Worm (Caenorhabditis elegans) whole organism, young adult: Measurements from ENCODE around the gene T09F3.5.

Experiments used
- C17E4.6 ChIP-seq: fragments of 200-800 bp; sonication (Bioruptor generic); IDR thresholded peaks from 2 replicates; pipeline ENCODE4 v1.3.6; 2022; ENCODE audit warnings: missing genetic modification reagents, missing genetic modification characterization, missing compliant biosample characterization
- D2030.7 ChIP-seq: fragments of 200-800 bp; sonication (Bioruptor generic); IDR thresholded peaks from 2 replicates; pipeline ENCODE4 v1.3.6; 2022; ENCODE audit warnings: missing genetic modification reagents, missing genetic modification characterization, missing compliant biosample characterization
- F23B12.7 ChIP-seq: sonication (generic microtip); optimal IDR thresholded peaks from 2 replicates; lab custom pipeline; 2017; ENCODE audit warnings: missing genetic modification characterization, mild to moderate bottlenecking, missing compliant biosample characterization, antibody characterized with exemption, moderate library complexity; ENCODE audit not compliant: insufficient read depth
- F33H1.4 ChIP-seq: fragments of 200-800 bp; sonication (Bioruptor generic); IDR thresholded peaks from 2 replicates; pipeline ENCODE4 v1.3.6; 2022; ENCODE audit warnings: missing genetic modification reagents, missing genetic modification characterization, missing compliant biosample characterization
- F49E8.2 ChIP-seq: sonication (generic microtip); optimal IDR thresholded peaks from 3 replicates; lab custom pipeline; 2017; ENCODE audit warnings: missing genetic modification characterization, mild to moderate bottlenecking, missing compliant biosample characterization, antibody characterized with exemption, moderate library complexity; ENCODE audit not compliant: insufficient read depth
- F57A8.1 ChIP-seq: fragments of 200-800 bp; sonication (Bioruptor generic); optimal IDR thresholded peaks from 2 replicates; lab custom pipeline; 2018; ENCODE audit warnings: mild to moderate bottlenecking, missing genetic modification characterization, moderate library complexity, missing compliant biosample characterization
- K11D2.4 ChIP-seq: fragments of 200-800 bp; sonication (Bioruptor generic); IDR thresholded peaks from 2 replicates; pipeline ENCODE4 v1.3.6; 2022; ENCODE audit warnings: missing genetic modification reagents, missing genetic modification characterization, missing compliant biosample characterization
- K12H6.12 ChIP-seq: fragments of 200-800 bp; sonication (Bioruptor generic); optimal IDR thresholded peaks from 2 replicates; lab custom pipeline; 2018; ENCODE audit warnings: mild to moderate bottlenecking, missing genetic modification characterization, missing compliant biosample characterization
- T26A5.8 ChIP-seq: sonication (generic microtip); optimal IDR thresholded peaks from 2 replicates; lab custom pipeline; 2016; ENCODE audit warnings: missing genetic modification characterization, missing compliant biosample characterization
- Y53F4B.3 ChIP-seq: fragments of 200-800 bp; sonication (Bioruptor generic); IDR thresholded peaks from 2 replicates; pipeline ENCODE4 v1.3.6; 2022; ENCODE audit warnings: missing genetic modification reagents, missing genetic modification characterization, missing compliant biosample characterization
- Y95B8A.8 ChIP-seq: fragments of 200-800 bp; sonication (Bioruptor generic); IDR thresholded peaks from 2 replicates; pipeline ENCODE4 v1.3.6; 2022; ENCODE audit warnings: missing genetic modification reagents, missing genetic modification characterization, missing compliant biosample characterization
- akir-1 ChIP-seq: fragments of 200-800 bp; sonication (Bioruptor generic); optimal IDR thresholded peaks from 2 replicates; lab custom pipeline; 2018; ENCODE audit warnings: mild to moderate bottlenecking, missing genetic modification characterization, moderate library complexity, missing compliant biosample characterization
- ama-1 ChIP-seq, 3 experiments: fragments of 150-350 bp in 1 of 3; sonication (generic microtip) in 2 of 3; optimal IDR thresholded peaks; 2 replicates each; lab custom pipeline; 2014 to 2018; ENCODE audit warnings: missing biosample characterization in 2 of 3, missing genetic modification characterization in 2 of 3, missing genetic modification reagents in 2 of 3
- ccch-3 ChIP-seq: fragments of 200-800 bp; sonication (Bioruptor generic); optimal IDR thresholded peaks from 2 replicates; lab custom pipeline; 2018; ENCODE audit warnings: mild to moderate bottlenecking, missing genetic modification characterization, missing compliant biosample characterization
- cebp-2 ChIP-seq: fragments of 200-800 bp; sonication (Bioruptor generic); IDR thresholded peaks from 2 replicates; pipeline ENCODE4 v1.3.6; 2022; ENCODE audit warnings: missing genetic modification characterization, missing compliant biosample characterization
- ceh-40 ChIP-seq: fragments of 200-800 bp; sonication (Bioruptor generic); IDR thresholded peaks from 2 replicates; pipeline ENCODE4 v1.3.6; 2022; ENCODE audit warnings: missing genetic modification characterization, missing compliant biosample characterization
- ceh-79 ChIP-seq: sonication (generic microtip); optimal IDR thresholded peaks from 2 replicates; lab custom pipeline; 2017; ENCODE audit warnings: mild to moderate bottlenecking, missing genetic modification characterization, missing compliant biosample characterization
- ceh-91 ChIP-seq: fragments of 200-800 bp; sonication (Bioruptor generic); IDR thresholded peaks from 2 replicates; pipeline ENCODE4 v1.3.6; 2022; ENCODE audit warnings: missing genetic modification reagents, missing genetic modification characterization, missing compliant biosample characterization
- chd-7 ChIP-seq: sonication (generic microtip); optimal IDR thresholded peaks from 2 replicates; lab custom pipeline; 2016; ENCODE audit warnings: mild to moderate bottlenecking, missing genetic modification characterization, moderate library complexity, missing compliant biosample characterization
- die-1 ChIP-seq: sonication (generic microtip); optimal IDR thresholded peaks from 2 replicates; lab custom pipeline; 2016; ENCODE audit warnings: missing genotype, mild to moderate bottlenecking, missing genetic modification characterization, missing compliant biosample characterization
- efl-1 ChIP-seq: fragments of 150-350 bp; optimal IDR thresholded peaks from 2 replicates; lab custom pipeline; 2014; ENCODE audit warnings: missing biosample characterization, missing genetic modification reagents, missing genetic modification characterization
- egl-44 ChIP-seq: fragments of 200-800 bp; sonication (Bioruptor generic); IDR thresholded peaks from 2 replicates; pipeline ENCODE4 v1.3.6; 2022; ENCODE audit warnings: missing genetic modification reagents, missing genetic modification characterization, missing compliant biosample characterization
- ekl-4 ChIP-seq: fragments of 200-800 bp; sonication (Bioruptor generic); IDR thresholded peaks from 2 replicates; pipeline ENCODE4 v1.3.6; 2022; ENCODE audit warnings: missing genetic modification reagents, missing genetic modification characterization, missing compliant biosample characterization
- fkh-3 ChIP-seq: sonication (generic microtip); optimal IDR thresholded peaks from 2 replicates; lab custom pipeline; 2016; ENCODE audit warnings: mild to moderate bottlenecking, missing genetic modification characterization, missing compliant biosample characterization
- gei-17 ChIP-seq: fragments of 200-800 bp; sonication (Bioruptor generic); optimal IDR thresholded peaks from 2 replicates; lab custom pipeline; 2018; ENCODE audit warnings: mild to moderate bottlenecking, missing genetic modification characterization, missing compliant biosample characterization
- let-526 ChIP-seq: fragments of 200-800 bp; sonication (Bioruptor generic); IDR thresholded peaks from 2 replicates; pipeline ENCODE4 v1.3.6; 2022; ENCODE audit warnings: missing genetic modification reagents, missing genetic modification characterization, missing compliant biosample characterization
- lin-26 ChIP-seq: fragments of 200-800 bp; sonication (Bioruptor generic); IDR thresholded peaks from 2 replicates; pipeline ENCODE4 v1.3.6; 2022; ENCODE audit warnings: missing genetic modification reagents, missing genetic modification characterization, missing compliant biosample characterization
- lin-40 ChIP-seq: sonication (generic microtip); optimal IDR thresholded peaks from 2 replicates; lab custom pipeline; 2016; ENCODE audit warnings: missing genetic modification characterization, mild to moderate bottlenecking, missing compliant biosample characterization, missing genotype, missing genetic modification reagents
- lin-54 ChIP-seq: fragments of 200-800 bp; sonication (Bioruptor generic); optimal IDR thresholded peaks from 2 replicates; lab custom pipeline; 2018; ENCODE audit warnings: mild to moderate bottlenecking, missing genetic modification characterization, missing compliant biosample characterization
- madf-3 ChIP-seq: fragments of 200-800 bp; sonication (Bioruptor generic); IDR thresholded peaks from 2 replicates; pipeline ENCODE4 v1.3.6; 2022; ENCODE audit warnings: missing genetic modification reagents, missing genetic modification characterization, missing compliant biosample characterization
- madf-6 ChIP-seq: fragments of 200-800 bp; sonication (Bioruptor generic); IDR thresholded peaks from 2 replicates; pipeline ENCODE4 v1.3.6; 2022; ENCODE audit warnings: missing genetic modification reagents, missing genetic modification characterization, missing compliant biosample characterization
- mcd-1 ChIP-seq: fragments of 200-800 bp; sonication (Bioruptor generic); IDR thresholded peaks from 2 replicates; pipeline ENCODE4 v1.3.6; 2022; ENCODE audit warnings: missing genetic modification reagents, missing genetic modification characterization, missing compliant biosample characterization
- nfya-1 ChIP-seq: sonication (generic microtip); optimal IDR thresholded peaks from 2 replicates; lab custom pipeline; 2017; ENCODE audit warnings: antibody characterized with exemption, missing compliant biosample characterization, missing genetic modification characterization, borderline replicate concordance; ENCODE audit not compliant: insufficient read depth
- nfya-2 ChIP-seq: fragments of 200-800 bp; sonication (Bioruptor generic); IDR thresholded peaks from 2 replicates; pipeline ENCODE4 v1.3.6; 2022; ENCODE audit warnings: missing genetic modification reagents, missing genetic modification characterization, missing compliant biosample characterization
- nhr-27 ChIP-seq: fragments of 200-800 bp; sonication (Bioruptor generic); optimal IDR thresholded peaks from 2 replicates; lab custom pipeline; 2018; ENCODE audit warnings: mild to moderate bottlenecking, missing genetic modification characterization, moderate library complexity, missing compliant biosample characterization
- nhr-80 ChIP-seq: sonication (generic microtip); optimal IDR thresholded peaks from 2 replicates; lab custom pipeline; 2016; ENCODE audit warnings: missing genetic modification characterization, missing compliant biosample characterization
- pha-4 ChIP-seq: fragments of 150-350 bp; sonication (generic microtip); optimal IDR thresholded peaks from 2 replicates; lab custom pipeline; 2014; ENCODE audit warnings: missing biosample characterization, missing genetic modification reagents, missing genetic modification characterization
- rcor-1 ChIP-seq: fragments of 200-800 bp; sonication (Bioruptor generic); IDR thresholded peaks from 2 replicates; pipeline ENCODE4 v1.3.6; 2022; ENCODE audit warnings: missing genetic modification reagents, missing genetic modification characterization, missing compliant biosample characterization
- sdz-38 ChIP-seq: sonication (generic microtip); optimal IDR thresholded peaks from 2 replicates; lab custom pipeline; 2016; ENCODE audit warnings: missing genotype, missing genetic modification characterization, missing compliant biosample characterization
- snpc-1.3 ChIP-seq: sonication (generic microtip); optimal IDR thresholded peaks from 2 replicates; lab custom pipeline; 2017; ENCODE audit warnings: missing genetic modification characterization, mild to moderate bottlenecking, missing compliant biosample characterization, antibody characterized with exemption, moderate library complexity, missing genotype, missing genetic modification reagents; ENCODE audit not compliant: insufficient read depth
- snpc-4 ChIP-seq, 5 experiments: fragments of 150-350 bp in 1 of 5; sonication (generic microtip) in 4 of 5; optimal IDR thresholded peaks; 2 replicates each; lab custom pipeline; 2014 to 2018; ENCODE audit warnings: missing genetic modification characterization in 5 of 5, missing biosample characterization in 3 of 5, antibody characterized with exemption in 2 of 5, mild to moderate bottlenecking in 2 of 5, missing compliant biosample characterization in 2 of 5, missing genotype in 2 of 5, moderate library complexity in 2 of 5, missing genetic modification reagents in 1 of 5
- somi-1 ChIP-seq: fragments of 200-800 bp; sonication (Bioruptor generic); optimal IDR thresholded peaks from 2 replicates; lab custom pipeline; 2018; ENCODE audit warnings: mild to moderate bottlenecking, missing genetic modification characterization, missing compliant biosample characterization
- unc-62 ChIP-seq: fragments of 150-350 bp; optimal IDR thresholded peaks from 2 replicates; lab custom pipeline; 2014; ENCODE audit warnings: missing biosample characterization, missing genetic modification reagents, missing genetic modification characterization
- xnd-1 ChIP-seq: sonication (generic microtip); optimal IDR thresholded peaks from 2 replicates; lab custom pipeline; 2016; ENCODE audit warnings: missing genotype, missing genetic modification reagents, missing genetic modification characterization, missing compliant biosample characterization
- ztf-18 ChIP-seq: sonication (generic microtip); optimal IDR thresholded peaks from 2 replicates; lab custom pipeline; 2016; ENCODE audit warnings: missing genotype, mild to moderate bottlenecking, missing genetic modification characterization, missing compliant biosample characterization
- ztf-22 ChIP-seq: fragments of 200-800 bp; sonication (Bioruptor generic); optimal IDR thresholded peaks from 2 replicates; lab custom pipeline; 2018; ENCODE audit warnings: mild to moderate bottlenecking, missing genetic modification characterization, moderate library complexity, missing compliant biosample characterization
- ztf-28 ChIP-seq: fragments of 200-800 bp; sonication (Bioruptor generic); IDR thresholded peaks from 2 replicates; pipeline ENCODE4 v1.3.6; 2022; ENCODE audit warnings: missing genetic modification reagents, missing genetic modification characterization, missing compliant biosample characterization
- ztf-3 ChIP-seq: fragments of 200-800 bp; sonication (Bioruptor generic); optimal IDR thresholded peaks from 2 replicates; lab custom pipeline; 2018; ENCODE audit warnings: mild to moderate bottlenecking, missing genetic modification characterization, missing compliant biosample characterization

T09F3.5 gene

ce11 chrII:10389038-10389437 is 7.6 kb upstream of the T09F3.5 start (continued):
- TF ChIP-seq F49E8.2 (tag; lab: Kevin White, UChicago) (no peak), akir-1 (GFP tag; lab: Kevin White, UChicago) (no peak), C17E4.6 (GFP tag; lab: Robert Waterston, UW) (no peak), F57A8.1 (GFP tag; lab: Kevin White, UChicago) (no peak), nfya-2 (GFP tag; lab: Robert Waterston, UW) (no peak), Y53F4B.3 (no peak), cebp-2 (GFP tag; lab: Robert Waterston, UW) (no peak), rcor-1 (GFP tag; lab: Robert Waterston, UW) (0 out of 2 replicates have a peak, but pooled peaks have one; percentile 6), snpc-1.3 (tag; lab: Kevin White, UChicago) (no peak), ztf-18 (no peak), sdz-38 (tag; lab: Kevin White, UChicago) (no peak), lin-26 (GFP tag; lab: Robert Waterston, UW) (peak; percentile 64; the same call in 1 of the 2 replicates), ceh-40 (no peak), fkh-3 (no peak), somi-1 (GFP tag; lab: Kevin White, UChicago) (peak; percentile 92), chd-7 (tag; lab: Kevin White, UChicago) (peak; percentile 68), unc-62 (peak; percentile 25), mcd-1 (GFP tag; lab: Robert Waterston, UW) (peak; percentile 34), nfya-1 (tag; lab: Kevin White, UChicago) (no peak), ama-1 (optimal IDR thresholded peaks at IDR 0.05; lab: Kevin White, UChicago) (no peak), ama-1 (GFP tag; optimal IDR thresholded peaks at IDR 0.05; lab: Kevin White, UChicago) (no peak), snpc-4 (GFP tag; optimal IDR thresholded peaks at IDR 0.05; lab: Kevin White, UChicago) (no peak), snpc-4 (tag; optimal IDR thresholded peaks at IDR 0.05; lab: Kevin White, UChicago) (peak in 3 of 4 experiments; percentile 27 to 57 (median 32)), nhr-27 (tag; lab: Kevin White, UChicago) (no peak), K12H6.12 (tag; lab: Kevin White, UChicago) (peak; percentile 43), nhr-80 (tag; lab: Kevin White, UChicago) (peak; percentile 88), ccch-3 (GFP tag; lab: Kevin White, UChicago) (no peak), F23B12.7 (tag; lab: Kevin White, UChicago) (no peak), ekl-4 (GFP tag; lab: Robert Waterston, UW) (peak; percentile 52), gei-17 (GFP tag; lab: Kevin White, UChicago) (peak; percentile 6), Y95B8A.8 (GFP tag; lab: Robert Waterston, UW) (no peak), die-1 (tag; lab: Kevin White, UChicago) (peak; percentile 65), lin-54 (GFP tag; lab: Kevin White, UChicago) (peak; percentile 42), xnd-1 (tag; lab: Kevin White, UChicago) (no peak), pha-4 (tag; lab: Kevin White, UChicago) (peak; percentile 82), ceh-79 (tag; lab: Kevin White, UChicago) (no peak), madf-6 (GFP tag; lab: Robert Waterston, UW) (no peak), ceh-91 (GFP tag; lab: Robert Waterston, UW) (no peak), ztf-28 (no peak), madf-3 (GFP tag; lab: Robert Waterston, UW) (no peak), T26A5.8 (tag; lab: Kevin White, UChicago) (no peak), K11D2.4 (GFP tag; lab: Robert Waterston, UW) (peak; percentile 77), efl-1 (GFP tag; lab: Kevin White, UChicago) (no peak), lin-40 (peak; percentile 75), D2030.7 (no peak), egl-44 (peak; percentile 66; the same call in 1 of the 2 replicates), ztf-22 (peak; percentile 88), F33H1.4 (GFP tag; lab: Robert Waterston, UW) (no peak), let-526 (GFP tag; lab: Robert Waterston, UW) (peak; percentile 62; the same call in 1 of the 2 replicates), ztf-3 (GFP tag; lab: Kevin White, UChicago) (no peak)
